Fruit fly (Drosophila melanogaster) whole organism, wandering third instar larva: Measurements from ENCODE around the gene Naa30A.

Experiments
- CG9705 ChIP-seq: fragments of 200-800 bp; sonication (Bioruptor generic); optimal IDR thresholded peaks from 2 replicates; lab custom pipeline; 2018; ENCODE audit warnings: missing biosample characterization, mild to moderate bottlenecking, missing genetic modification characterization
- CrebA ChIP-seq: fragments of 200-800 bp; sonication (Bioruptor generic); optimal IDR thresholded peaks from 2 replicates; lab custom pipeline; 2016; ENCODE audit warnings: missing biosample characterization, mild to moderate bottlenecking, missing genetic modification characterization, borderline replicate concordance
- Hr78 ChIP-seq: fragments of >200 bp; optimal IDR thresholded peaks from 2 replicates; lab custom pipeline; 2017; ENCODE audit warnings: missing biosample characterization, missing genetic modification characterization
- Hr83 ChIP-seq: fragments of 200-300 bp; sonication (Bioruptor generic); optimal IDR thresholded peaks from 2 replicates; lab custom pipeline; 2016; ENCODE audit warnings: missing biosample characterization, mild to moderate bottlenecking, missing genetic modification characterization, moderate library complexity; ENCODE audit not compliant: poor library complexity, severe bottlenecking
- br ChIP-seq: fragments of 200-800 bp; sonication (Bioruptor generic); optimal IDR thresholded peaks from 2 replicates; lab custom pipeline; 2016; ENCODE audit warnings: missing biosample characterization, missing genetic modification characterization
- brk ChIP-seq: fragments of 200-800 bp; sonication (Bioruptor generic); optimal IDR thresholded peaks from 2 replicates; lab custom pipeline; 2016; ENCODE audit warnings: missing biosample characterization, mild to moderate bottlenecking, missing genetic modification characterization
- fru ChIP-seq: fragments of 200-800 bp; sonication (Bioruptor generic); optimal IDR thresholded peaks from 3 replicates; lab custom pipeline; 2016; ENCODE audit warnings: missing biosample characterization, mild to moderate bottlenecking, missing genetic modification characterization
- jim ChIP-seq: fragments of 175-275, 200-325 bp; sonication (Bioruptor generic); optimal IDR thresholded peaks from 2 replicates; lab custom pipeline; 2016; ENCODE audit warnings: missing biosample characterization, mild to moderate bottlenecking, missing genetic modification characterization
- lola ChIP-seq: fragments of >200 bp; optimal IDR thresholded peaks from 2 replicates; lab custom pipeline; 2017; ENCODE audit warnings: missing biosample characterization, missing genetic modification characterization
- psq ChIP-seq: fragments of 200-800 bp; sonication (Bioruptor generic); optimal IDR thresholded peaks from 3 replicates; lab custom pipeline; 2017; ENCODE audit warnings: missing biosample characterization, mild to moderate bottlenecking, missing genetic modification characterization, moderate library complexity
- rgr ChIP-seq: fragments of 200-800 bp; sonication (Bioruptor generic); optimal IDR thresholded peaks from 3 replicates; lab custom pipeline; 2016; ENCODE audit warnings: missing biosample characterization, mild to moderate bottlenecking, missing genetic modification characterization
- tai ChIP-seq: sonication (Bioruptor generic); optimal IDR thresholded peaks from 2 replicates; lab custom pipeline; 2016; ENCODE audit warnings: missing biosample characterization, missing genetic modification characterization
- usp ChIP-seq: fragments of >200 bp; optimal IDR thresholded peaks from 2 replicates; lab custom pipeline; 2017; ENCODE audit warnings: missing biosample characterization, missing genetic modification characterization
- woc ChIP-seq: sonication (Bioruptor generic); optimal IDR thresholded peaks from 2 replicates; lab custom pipeline; 2016; ENCODE audit warnings: missing biosample characterization, mild to moderate bottlenecking, missing genetic modification characterization

- TF ChIP-seq tai (no peak), psq (GFP tag; lab: Kevin White, UChicago) (peak; percentile 11), lola (no peak), brk (GFP tag; lab: Kevin White, UChicago) (no peak), rgr (peak; percentile 63), woc (GFP tag; lab: Kevin White, UChicago) (no peak), Hr83 (GFP tag; lab: Kevin White, UChicago) (peak; percentile 69), br (peak; percentile 28), jim (GFP tag; lab: Kevin White, UChicago) (no peak), Hr78 (GFP tag; lab: Kevin White, UChicago) (no peak), CG9705 (peak; percentile 9), fru (GFP tag; lab: Kevin White, UChicago) (no peak), usp (GFP tag; lab: Kevin White, UChicago) (no peak), CrebA (GFP tag; lab: Kevin White, UChicago) (no peak)
Observed at dm6 chrX:1380350-1381060, 38.6 kb downstream of the Naa30A start, which contains the start of the genes CG3719 and CG32813.
